Fruit fly (Drosophila melanogaster) whole organism, embryonic: ENCODE data around the gene a5.

Source experiments
- ATbp ChIP-seq: fragments of 200-800 bp; sonication (Bioruptor generic); optimal IDR thresholded peaks from 2 replicates; lab custom pipeline; 2017; ENCODE audit warnings: missing biosample characterization, mild to moderate bottlenecking, missing genetic modification characterization, missing genetic modification reagents
- Adf1 ChIP-seq: fragments of 200-800 bp; sonication (Bioruptor generic); IDR thresholded peaks from 2 replicates; pipeline ENCODE4 v1.3.6; 2022; ENCODE audit warnings: missing biosample characterization, missing genetic modification characterization
- Atf3 ChIP-seq: fragments of 200-800 bp; sonication (Bioruptor generic); optimal IDR thresholded peaks from 3 replicates; lab custom pipeline; 2016; ENCODE audit warnings: missing biosample characterization, missing genetic modification characterization
- CG10654 ChIP-seq: fragments of 200-800 bp; sonication (Bioruptor generic); optimal IDR thresholded peaks from 2 replicates; lab custom pipeline; 2016; ENCODE audit warnings: missing biosample characterization, missing genetic modification characterization
- CG11504 ChIP-seq: fragments of 200-800 bp; sonication (Bioruptor generic); optimal IDR thresholded peaks from 3 replicates; lab custom pipeline; 2019; ENCODE audit warnings: missing biosample characterization, mild to moderate bottlenecking, missing genetic modification characterization, moderate library complexity
- CG11695 ChIP-seq: fragments of 200-800 bp; sonication (Bioruptor generic); IDR thresholded peaks from 3 replicates; pipeline ENCODE4 v1.3.6; 2022; ENCODE audit warnings: missing biosample characterization, missing genetic modification characterization
- CG11723 ChIP-seq: fragments of 200-800 bp; sonication (Bioruptor generic); optimal IDR thresholded peaks from 2 replicates; lab custom pipeline; 2017; ENCODE audit warnings: missing biosample characterization, mild to moderate bottlenecking, missing genetic modification characterization
- CG12744 ChIP-seq: fragments of 200-800 bp; sonication (Bioruptor generic); optimal IDR thresholded peaks from 2 replicates; lab custom pipeline; 2016; ENCODE audit warnings: missing biosample characterization, missing genetic modification characterization
- CG15514 ChIP-seq: fragments of 200-800 bp; sonication (Bioruptor generic); optimal IDR thresholded peaks from 3 replicates; lab custom pipeline; 2017; ENCODE audit warnings: missing biosample characterization, missing genetic modification characterization, mild to moderate bottlenecking, moderate library complexity, missing genetic modification reagents
- CG1603 ChIP-seq: fragments of 200-800 bp; sonication (Bioruptor generic); optimal IDR thresholded peaks from 2 replicates; lab custom pipeline; 2019; ENCODE audit warnings: missing biosample characterization, mild to moderate bottlenecking, missing genetic modification characterization, moderate library complexity
- CG1647 ChIP-seq: fragments of 200-800 bp; sonication (Bioruptor generic); optimal IDR thresholded peaks from 3 replicates; lab custom pipeline; 2016; ENCODE audit warnings: missing biosample characterization, missing genetic modification characterization
- CG17802 ChIP-seq: fragments of 200-800 bp; sonication (Bioruptor generic); optimal IDR thresholded peaks from 2 replicates; lab custom pipeline; 2018; ENCODE audit warnings: missing biosample characterization, mild to moderate bottlenecking, missing genetic modification characterization, moderate library complexity
- CG18764 ChIP-seq: fragments of 200-800 bp; sonication (Bioruptor generic); optimal IDR thresholded peaks from 3 replicates; lab custom pipeline; 2016; ENCODE audit warnings: missing biosample characterization, missing genetic modification characterization
- CG31388 ChIP-seq: fragments of 200-800 bp; sonication (Bioruptor generic); optimal IDR thresholded peaks from 2 replicates; lab custom pipeline; 2016; ENCODE audit warnings: missing biosample characterization, missing genetic modification characterization
- CG31441 ChIP-seq: fragments of 200-800 bp; sonication (Bioruptor generic); IDR thresholded peaks from 2 replicates; pipeline ENCODE4 v1.3.6; 2022; ENCODE audit warnings: missing biosample characterization, missing genetic modification characterization
- CG33213 ChIP-seq: fragments of 200-800 bp; sonication (Bioruptor generic); optimal IDR thresholded peaks from 3 replicates; lab custom pipeline; 2016; ENCODE audit warnings: missing biosample characterization, missing genetic modification characterization
- CG3995 ChIP-seq: fragments of 200-800 bp; sonication (Bioruptor generic); optimal IDR thresholded peaks from 3 replicates; lab custom pipeline; 2016; ENCODE audit warnings: missing biosample characterization, missing genetic modification characterization
- CG4424 ChIP-seq: fragments of 200-800 bp; sonication (Bioruptor generic); optimal IDR thresholded peaks from 3 replicates; lab custom pipeline; 2016; ENCODE audit warnings: missing biosample characterization, missing genetic modification characterization
- CG6254 ChIP-seq: fragments of 200-800 bp; sonication (Bioruptor generic); optimal IDR thresholded peaks from 3 replicates; lab custom pipeline; 2017; ENCODE audit warnings: mild to moderate bottlenecking, missing biosample characterization, missing genetic modification reagents, missing genetic modification characterization
- CG7745 ChIP-seq: fragments of 200-800 bp; sonication (Bioruptor generic); optimal IDR thresholded peaks from 2 replicates; lab custom pipeline; 2018; ENCODE audit warnings: missing biosample characterization, mild to moderate bottlenecking, missing genetic modification characterization, moderate library complexity
- CG7963 ChIP-seq: fragments of 200-800 bp; sonication (Bioruptor generic); IDR thresholded peaks from 3 replicates; pipeline ENCODE4 v1.3.6; 2022; ENCODE audit warnings: missing biosample characterization, missing genetic modification characterization; ENCODE audit not compliant: partially characterized antibody
- CG8765 ChIP-seq: fragments of 200-800 bp; sonication (Bioruptor generic); IDR thresholded peaks from 2 replicates; pipeline ENCODE4 v1.3.6; 2022; ENCODE audit warnings: missing biosample characterization, missing genetic modification characterization
- D19A ChIP-seq: fragments of 200-800 bp; optimal IDR thresholded peaks from 3 replicates; lab custom pipeline; 2019; ENCODE audit warnings: missing biosample characterization, mild to moderate bottlenecking, missing genetic modification characterization, moderate library complexity
- Ets97D ChIP-seq: fragments of 200-800 bp; sonication (Bioruptor generic); optimal IDR thresholded peaks from 3 replicates; lab custom pipeline; 2016; ENCODE audit warnings: missing biosample characterization, missing genetic modification characterization
- Fer2 ChIP-seq: fragments of 200-800 bp; sonication (Bioruptor generic); optimal IDR thresholded peaks from 2 replicates; lab custom pipeline; 2018; ENCODE audit warnings: missing biosample characterization, mild to moderate bottlenecking, missing genetic modification characterization, moderate library complexity
- Gug ChIP-seq: fragments of 200-800 bp; sonication (Bioruptor generic); IDR thresholded peaks from 4 replicates; pipeline ENCODE4 v1.3.6; 2022; ENCODE audit warnings: missing biosample characterization, missing genetic modification characterization
- HLH54F ChIP-seq: fragments of 200-800 bp; sonication (Bioruptor generic); optimal IDR thresholded peaks from 3 replicates; lab custom pipeline; 2016; ENCODE audit warnings: missing biosample characterization, missing genetic modification characterization
- Hmr ChIP-seq: fragments of 200-800 bp; sonication (Bioruptor generic); optimal IDR thresholded peaks from 3 replicates; lab custom pipeline; 2017; ENCODE audit warnings: mild to moderate bottlenecking, missing biosample characterization, missing genetic modification reagents, missing genetic modification characterization
- Lpt ChIP-seq: fragments of >200 bp; optimal IDR thresholded peaks from 2 replicates; lab custom pipeline; 2018; ENCODE audit warnings: missing biosample characterization, missing genetic modification characterization
- MESR4 ChIP-seq: fragments of 200-800 bp; sonication (Bioruptor generic); optimal IDR thresholded peaks from 2 replicates; lab custom pipeline; 2018; ENCODE audit warnings: missing biosample characterization, mild to moderate bottlenecking, missing genetic modification characterization, moderate library complexity
- MTF-1 ChIP-seq: fragments of 200-800 bp; sonication (Bioruptor generic); optimal IDR thresholded peaks from 2 replicates; lab custom pipeline; 2018; ENCODE audit warnings: missing biosample characterization, mild to moderate bottlenecking, missing genetic modification characterization, borderline replicate concordance
- Sry-β ChIP-seq: fragments of 200-800 bp; sonication (Bioruptor generic); optimal IDR thresholded peaks from 2 replicates; lab custom pipeline; 2018; ENCODE audit warnings: missing biosample characterization, mild to moderate bottlenecking, missing genetic modification characterization, moderate library complexity
- Taf1 ChIP-seq: fragments of 200-800 bp; sonication (Bioruptor generic); IDR thresholded peaks from 2 replicates; pipeline ENCODE4 v1.3.6; 2022; ENCODE audit warnings: missing biosample characterization, missing genetic modification characterization
- ash1 ChIP-seq: fragments of 200-800 bp; sonication (Bioruptor generic); optimal IDR thresholded peaks from 2 replicates; lab custom pipeline; 2018; ENCODE audit warnings: missing biosample characterization, mild to moderate bottlenecking, missing genetic modification characterization
- cato ChIP-seq: fragments of 200-800 bp; sonication (Bioruptor generic); optimal IDR thresholded peaks from 2 replicates; lab custom pipeline; 2016; ENCODE audit warnings: missing biosample characterization, missing genetic modification characterization, borderline replicate concordance
- ci ChIP-seq: fragments of 200-800 bp; sonication (Bioruptor generic); IDR thresholded peaks from 3 replicates; pipeline ENCODE4 v1.3.6; 2022; ENCODE audit warnings: missing biosample characterization, missing genetic modification characterization
- dm ChIP-seq: fragments of 200-800 bp; sonication (Bioruptor generic); optimal IDR thresholded peaks from 3 replicates; lab custom pipeline; 2016; ENCODE audit warnings: missing biosample characterization, missing genetic modification characterization
- exex ChIP-seq: fragments of 200-800 bp; sonication (Bioruptor generic); optimal IDR thresholded peaks from 4 replicates; lab custom pipeline; 2018; ENCODE audit warnings: missing biosample characterization, mild to moderate bottlenecking, missing genetic modification characterization, moderate library complexity
- gsb ChIP-seq: fragments of 200-800 bp; sonication (Bioruptor generic); IDR thresholded peaks from 2 replicates; pipeline ENCODE4 v1.3.6; 2022; ENCODE audit warnings: missing biosample characterization, missing genetic modification characterization
- jing ChIP-seq: fragments of 200-800 bp; sonication (Bioruptor generic); optimal IDR thresholded peaks from 2 replicates; lab custom pipeline; 2018; ENCODE audit warnings: missing biosample characterization, mild to moderate bottlenecking, missing genetic modification characterization
- lola ChIP-seq, 3 experiments: fragments of >200 bp in 2 of 3; fragments of 200-800 bp in 1 of 3; sonication (Bioruptor generic) in 1 of 3; optimal IDR thresholded peaks; 2 replicates each; lab custom pipeline; 2017 to 2019; ENCODE audit warnings: missing biosample characterization in 3 of 3, missing genetic modification characterization in 3 of 3, mild to moderate bottlenecking in 1 of 3, moderate library complexity in 1 of 3
- luna ChIP-seq: fragments of 200-800 bp; sonication (Bioruptor generic); optimal IDR thresholded peaks from 2 replicates; lab custom pipeline; 2016; ENCODE audit warnings: missing biosample characterization, missing genetic modification characterization
- maf-S ChIP-seq: fragments of 200-800 bp; sonication (Bioruptor generic); optimal IDR thresholded peaks from 2 replicates; lab custom pipeline; 2016; ENCODE audit warnings: missing biosample characterization, missing genetic modification characterization
- mam ChIP-seq: fragments of 200-800 bp; sonication (Bioruptor generic); optimal IDR thresholded peaks from 3 replicates; lab custom pipeline; 2016; ENCODE audit warnings: missing biosample characterization, missing genetic modification characterization
- sima ChIP-seq: fragments of 200-800 bp; sonication (Bioruptor generic); optimal IDR thresholded peaks from 2 replicates; lab custom pipeline; 2016; ENCODE audit warnings: missing biosample characterization, missing genetic modification characterization
- stwl ChIP-seq: fragments of 200-800 bp; sonication (Bioruptor generic); optimal IDR thresholded peaks from 3 replicates; lab custom pipeline; 2018; ENCODE audit warnings: missing biosample characterization, mild to moderate bottlenecking, missing genetic modification characterization, moderate library complexity
- tgo ChIP-seq: fragments of 200-800 bp; sonication (Bioruptor generic); IDR thresholded peaks from 3 replicates; pipeline ENCODE4 v1.3.6; 2022; ENCODE audit warnings: missing biosample characterization, missing genetic modification characterization
- wek ChIP-seq: fragments of 200-800 bp; sonication (Bioruptor generic); optimal IDR thresholded peaks from 3 replicates; lab custom pipeline; 2018; ENCODE audit warnings: missing biosample characterization, mild to moderate bottlenecking, missing genetic modification characterization, moderate library complexity

a5 gene

dm6 chr2L:1361771-1362632 lies 33.0 kb downstream of the a5 start, which contains the start of gene NLaz (continued):
- TF ChIP-seq D19A: no peak
- TF ChIP-seq CG7963: peak; percentile 34; the same call in 1 of the 3 replicates
- TF ChIP-seq CG11504 (tag; lab: Kevin White, UChicago): peak; percentile 63
- TF ChIP-seq luna (GFP tag; lab: Kevin White, UChicago): no peak
- TF ChIP-seq CG12744 (GFP tag; lab: Kevin White, UChicago): peak; percentile 37
- no peak for TF ChIP-seq CG3995 (GFP tag; lab: Kevin White, UChicago)
- TF ChIP-seq gsb (GFP tag; lab: Robert Waterston, UW): no peak
- no peak for TF ChIP-seq dm
- TF ChIP-seq Gug (GFP tag; lab: Robert Waterston, UW): peak; percentile 56; the same call in 2 of the 4 replicates
- no peak for TF ChIP-seq CG31388 (GFP tag; lab: Kevin White, UChicago)
- TF ChIP-seq cato (GFP tag; lab: Kevin White, UChicago): no peak
- no peak for TF ChIP-seq mam (GFP tag; lab: Kevin White, UChicago)
- peak; percentile 51 for TF ChIP-seq CG33213 (GFP tag; lab: Kevin White, UChicago)
- TF ChIP-seq Taf1 (GFP tag; lab: Robert Waterston, UW): no peak
- no peak for TF ChIP-seq CG15514
- no peak for TF ChIP-seq Sry-β
- TF ChIP-seq Fer2 (tag; lab: Kevin White, UChicago): no peak
- TF ChIP-seq CG4424 (GFP tag; lab: Kevin White, UChicago): no peak
- TF ChIP-seq Ets97D: peak; percentile 14
- TF ChIP-seq maf-S (GFP tag; lab: Kevin White, UChicago): peak; percentile 25
- no peak for TF ChIP-seq Hmr (GFP tag; lab: Kevin White, UChicago)
- TF ChIP-seq HLH54F: peak; percentile 2
- TF ChIP-seq ATbp (GFP tag; lab: Kevin White, UChicago): no peak
- peak; percentile 6 for TF ChIP-seq MTF-1 (GFP tag; lab: Kevin White, UChicago)
- TF ChIP-seq CG17802 (tag; lab: Kevin White, UChicago): no peak
- TF ChIP-seq ci (GFP tag; lab: Robert Waterston, UW): peak; percentile 44; the same call in 1 of the 3 replicates
- no peak for TF ChIP-seq Atf3 (GFP tag; lab: Kevin White, UChicago)
- TF ChIP-seq CG31441 (GFP tag; lab: Robert Waterston, UW): no peak
- TF ChIP-seq tgo: peak; percentile 67; the same call in 2 of the 3 replicates
- TF ChIP-seq CG11695: no peak
- TF ChIP-seq CG18764 (GFP tag; lab: Kevin White, UChicago): no peak
- no peak for TF ChIP-seq Adf1 (GFP tag; lab: Robert Waterston, UW)
- no peak for TF ChIP-seq exex (tag; lab: Kevin White, UChicago)
- TF ChIP-seq CG1603 (tag; lab: Kevin White, UChicago): peak; percentile 35
- no peak for TF ChIP-seq ash1 (GFP tag; lab: Kevin White, UChicago)
- no peak for TF ChIP-seq CG10654
- no peak for TF ChIP-seq jing (GFP tag; lab: Kevin White, UChicago)
- no peak for TF ChIP-seq MESR4 (GFP tag; lab: Kevin White, UChicago)
- no peak for TF ChIP-seq CG7745 (tag; lab: Kevin White, UChicago)
- no peak for TF ChIP-seq stwl (tag; lab: Kevin White, UChicago)
- no peak for TF ChIP-seq CG1647
- TF ChIP-seq lola (GFP tag; optimal IDR thresholded peaks at IDR 0.05; lab: Kevin White, UChicago): no peak
- no peak for TF ChIP-seq CG11723 (GFP tag; lab: Kevin White, UChicago)
- TF ChIP-seq Lpt (GFP tag; lab: Kevin White, UChicago): no peak
- no peak for TF ChIP-seq CG8765
- no peak for TF ChIP-seq wek (GFP tag; lab: Kevin White, UChicago)
- no peak for TF ChIP-seq CG6254 (GFP tag; lab: Kevin White, UChicago)
- TF ChIP-seq sima (GFP tag; lab: Kevin White, UChicago): no peak
